Fruit fly (Drosophila melanogaster) whole organism, wandering third instar larva: ENCODE results near the gene CG7768.
A peak's percentile ranks its signal among the peaks of the same experiment; 100 is the strongest.

Experiments used
- Abd-B ChIP-seq: fragments of >200 bp; optimal IDR thresholded peaks from 2 replicates; lab custom pipeline; 2017; ENCODE audit warnings: missing biosample characterization, missing genetic modification characterization
- CG32264 ChIP-seq: fragments of 200-800 bp; sonication (Bioruptor generic); optimal IDR thresholded peaks from 2 replicates; lab custom pipeline; 2016; ENCODE audit warnings: missing biosample characterization, missing genetic modification characterization
- CG9705 ChIP-seq: fragments of 200-800 bp; sonication (Bioruptor generic); optimal IDR thresholded peaks from 2 replicates; lab custom pipeline; 2018; ENCODE audit warnings: missing biosample characterization, mild to moderate bottlenecking, missing genetic modification characterization
- CrebA ChIP-seq: fragments of 200-800 bp; sonication (Bioruptor generic); optimal IDR thresholded peaks from 2 replicates; lab custom pipeline; 2016; ENCODE audit warnings: missing biosample characterization, mild to moderate bottlenecking, missing genetic modification characterization, borderline replicate concordance
- Dfd ChIP-seq: fragments of >200 bp; optimal IDR thresholded peaks from 2 replicates; lab custom pipeline; 2017; ENCODE audit warnings: missing biosample characterization, missing genetic modification characterization
- Dif ChIP-seq: fragments of 200-275, 200-300 bp; sonication (Bioruptor generic); optimal IDR thresholded peaks from 2 replicates; lab custom pipeline; 2018; ENCODE audit warnings: missing biosample characterization, missing genetic modification characterization; ENCODE audit not compliant: partially characterized antibody
- GATAd ChIP-seq: sonication (Bioruptor generic); optimal IDR thresholded peaks from 2 replicates; lab custom pipeline; 2016; ENCODE audit warnings: missing biosample characterization, missing genetic modification characterization
- HLH106 ChIP-seq: fragments of 200-800 bp; optimal IDR thresholded peaks from 3 replicates; lab custom pipeline; 2019; ENCODE audit warnings: missing biosample characterization, mild to moderate bottlenecking, missing genetic modification characterization, moderate library complexity
- Hnf4 ChIP-seq: fragments of 200-800 bp; sonication (Bioruptor generic); optimal IDR thresholded peaks from 2 replicates; lab custom pipeline; 2016; ENCODE audit warnings: missing biosample characterization, mild to moderate bottlenecking, missing genetic modification characterization
- Hr78 ChIP-seq: fragments of >200 bp; optimal IDR thresholded peaks from 2 replicates; lab custom pipeline; 2017; ENCODE audit warnings: missing biosample characterization, missing genetic modification characterization
- Hr83 ChIP-seq: fragments of 200-300 bp; sonication (Bioruptor generic); optimal IDR thresholded peaks from 2 replicates; lab custom pipeline; 2016; ENCODE audit warnings: missing biosample characterization, mild to moderate bottlenecking, missing genetic modification characterization, moderate library complexity; ENCODE audit not compliant: poor library complexity, severe bottlenecking
- Jra ChIP-seq: sonication (Bioruptor generic); optimal IDR thresholded peaks from 2 replicates; lab custom pipeline; 2016; ENCODE audit warnings: missing biosample characterization, missing genetic modification characterization
- Mio ChIP-seq: sonication (Bioruptor generic); optimal IDR thresholded peaks from 2 replicates; lab custom pipeline; 2016; ENCODE audit warnings: missing biosample characterization, missing genetic modification characterization
- Myc ChIP-seq: fragments of >200 bp; optimal IDR thresholded peaks from 2 replicates; lab custom pipeline; 2017
- N ChIP-seq: fragments of >200 bp; optimal IDR thresholded peaks from 2 replicates; lab custom pipeline; 2018; ENCODE audit warnings: missing biosample characterization, missing external identifiers, missing genetic modification characterization
- OdsH ChIP-seq: fragments of 200-800 bp; sonication (Bioruptor generic); optimal IDR thresholded peaks from 2 replicates; lab custom pipeline; 2016; ENCODE audit warnings: missing biosample characterization, mild to moderate bottlenecking, missing genetic modification characterization
- Rel ChIP-seq, 2 experiments: fragments of 200-800 bp; sonication (Bioruptor generic) in 1 of 2; optimal IDR thresholded peaks; 2 replicates in 1 of 2; 3 replicates in 1 of 2; lab custom pipeline; 2016 to 2019; ENCODE audit warnings: mild to moderate bottlenecking in 2 of 2, missing biosample characterization in 2 of 2, missing genetic modification characterization in 2 of 2, moderate library complexity in 1 of 2
- Sp1 ChIP-seq: fragments of 200-800 bp; sonication (Bioruptor generic); optimal IDR thresholded peaks from 3 replicates; lab custom pipeline; 2019; ENCODE audit warnings: missing biosample characterization, mild to moderate bottlenecking, missing genetic modification characterization, moderate library complexity
- Vsx2 ChIP-seq: fragments of 200-300, 225-300 bp; sonication (Bioruptor generic); optimal IDR thresholded peaks from 2 replicates; lab custom pipeline; 2018; ENCODE audit warnings: missing biosample characterization, missing genetic modification characterization; ENCODE audit not compliant: partially characterized antibody
- br ChIP-seq: fragments of 200-800 bp; sonication (Bioruptor generic); optimal IDR thresholded peaks from 2 replicates; lab custom pipeline; 2016; ENCODE audit warnings: missing biosample characterization, missing genetic modification characterization
- brk ChIP-seq: fragments of 200-800 bp; sonication (Bioruptor generic); optimal IDR thresholded peaks from 2 replicates; lab custom pipeline; 2016; ENCODE audit warnings: missing biosample characterization, mild to moderate bottlenecking, missing genetic modification characterization
- dl ChIP-seq, 2 experiments: fragments of 175-275, 200-275 bp in 1 of 2; fragments of 200-275 bp in 1 of 2; sonication (Bioruptor generic); optimal IDR thresholded peaks; lab custom pipeline; 2018; ENCODE audit warnings: mild to moderate bottlenecking in 2 of 2, missing biosample characterization in 2 of 2, missing genetic modification characterization in 2 of 2, moderate library complexity in 2 of 2; ENCODE audit not compliant: partially characterized antibody in 2 of 2, insufficient read depth in 1 of 2
- dmrt93B ChIP-seq: fragments of 200-800 bp; sonication (Bioruptor generic); optimal IDR thresholded peaks from 2 replicates; lab custom pipeline; 2018; ENCODE audit warnings: missing biosample characterization, mild to moderate bottlenecking, missing genetic modification characterization
- ey ChIP-seq: fragments of 200-800 bp; sonication (Bioruptor generic); optimal IDR thresholded peaks from 2 replicates; lab custom pipeline; 2016; ENCODE audit warnings: missing biosample characterization, missing genetic modification characterization
- foxo ChIP-seq, 2 experiments: fragments of 200-800 bp; sonication (Bioruptor generic); optimal IDR thresholded peaks; 2 replicates in 1 of 2; 3 replicates in 1 of 2; lab custom pipeline; 2016 to 2017; ENCODE audit warnings: missing biosample characterization in 2 of 2, missing genetic modification characterization in 2 of 2
- lola ChIP-seq: fragments of >200 bp; optimal IDR thresholded peaks from 2 replicates; lab custom pipeline; 2017; ENCODE audit warnings: missing biosample characterization, missing genetic modification characterization
- pan ChIP-seq: fragments of >200 bp; optimal IDR thresholded peaks from 2 replicates; lab custom pipeline; 2017
- psq ChIP-seq: fragments of 200-800 bp; sonication (Bioruptor generic); optimal IDR thresholded peaks from 3 replicates; lab custom pipeline; 2017; ENCODE audit warnings: missing biosample characterization, mild to moderate bottlenecking, missing genetic modification characterization, moderate library complexity
- rgr ChIP-seq: fragments of 200-800 bp; sonication (Bioruptor generic); optimal IDR thresholded peaks from 3 replicates; lab custom pipeline; 2016; ENCODE audit warnings: missing biosample characterization, mild to moderate bottlenecking, missing genetic modification characterization
- sv ChIP-seq: fragments of 200-800 bp; sonication (Bioruptor generic); optimal IDR thresholded peaks from 3 replicates; lab custom pipeline; 2016; ENCODE audit warnings: missing biosample characterization, missing genetic modification characterization
- tai ChIP-seq: sonication (Bioruptor generic); optimal IDR thresholded peaks from 2 replicates; lab custom pipeline; 2016; ENCODE audit warnings: missing biosample characterization, missing genetic modification characterization
- usp ChIP-seq: fragments of >200 bp; optimal IDR thresholded peaks from 2 replicates; lab custom pipeline; 2017; ENCODE audit warnings: missing biosample characterization, missing genetic modification characterization
- woc ChIP-seq: sonication (Bioruptor generic); optimal IDR thresholded peaks from 2 replicates; lab custom pipeline; 2016; ENCODE audit warnings: missing biosample characterization, mild to moderate bottlenecking, missing genetic modification characterization

The CG7768 gene

DNA sequence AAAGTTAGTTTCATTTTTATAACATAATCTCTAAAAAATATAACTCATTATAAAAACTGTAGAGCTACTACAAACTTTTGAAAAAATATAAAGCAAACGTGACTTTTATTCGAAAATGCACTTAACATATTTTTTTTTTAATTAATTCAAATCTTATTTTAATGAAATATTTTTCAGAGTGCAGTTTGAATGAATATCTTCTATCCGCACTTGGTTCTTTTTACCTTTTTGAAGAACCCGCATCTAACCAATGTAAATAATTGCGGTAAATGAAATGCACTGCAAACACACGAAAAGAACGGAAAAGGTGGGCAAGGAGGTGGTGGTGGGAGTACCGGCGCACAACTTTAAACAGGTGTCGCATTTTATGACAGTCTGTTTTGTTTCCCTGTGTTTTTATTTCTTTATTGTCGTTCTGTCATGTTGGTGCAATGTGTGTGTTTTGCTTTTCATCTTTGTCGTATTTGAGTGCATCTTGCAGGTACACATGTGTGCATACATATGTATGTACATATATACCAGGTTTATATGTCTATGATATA is 24.0 kb upstream of the CG7768 start (continued):
- TF ChIP-seq ey (GFP tag; lab: Kevin White, UChicago) (no peak), tai (GFP tag; lab: Kevin White, UChicago) (no peak)

DNA sequence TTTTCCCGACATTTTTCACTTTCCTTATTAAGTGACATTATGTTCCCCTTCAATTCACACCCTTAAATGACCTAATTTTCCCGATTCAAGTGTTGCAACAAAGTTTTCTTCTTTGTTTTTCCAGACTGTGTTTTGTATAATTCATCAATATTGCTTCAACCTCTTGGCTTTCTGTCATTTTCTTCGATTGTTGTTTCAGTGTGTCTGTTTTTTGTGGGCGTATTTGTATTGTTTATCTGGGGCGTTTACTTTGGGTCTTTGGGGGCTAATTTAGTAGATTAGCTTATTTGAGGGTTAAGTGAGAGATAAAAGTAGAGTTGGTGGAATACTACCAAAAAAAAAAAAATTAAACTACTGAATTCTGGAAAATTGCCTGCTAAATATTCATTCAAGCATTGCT is 22.3 kb upstream of the CG7768 start:
- no peak for TF ChIP-seq CG32264 (GFP tag; lab: Kevin White, UChicago)
- no peak for TF ChIP-seq foxo (GFP tag; optimal IDR thresholded peaks at IDR 0.05; lab: Kevin White, UChicago)
- no peak for TF ChIP-seq Hr78 (GFP tag; lab: Kevin White, UChicago)
- TF ChIP-seq lola = no peak
- no peak for TF ChIP-seq tai (GFP tag; lab: Kevin White, UChicago)
- TF ChIP-seq GATAd (GFP tag; lab: Kevin White, UChicago) = no peak
- no peak for TF ChIP-seq HLH106
- TF ChIP-seq OdsH = no peak
- no peak for TF ChIP-seq Hr83 (GFP tag; lab: Kevin White, UChicago)
- no peak for TF ChIP-seq brk (GFP tag; lab: Kevin White, UChicago)
- TF ChIP-seq woc (GFP tag; lab: Kevin White, UChicago) = no peak
- no peak for TF ChIP-seq ey (GFP tag; lab: Kevin White, UChicago)
- TF ChIP-seq pan (lab: Kevin White, UChicago) = no peak
- no peak for TF ChIP-seq dmrt93B (GFP tag; lab: Kevin White, UChicago)
- TF ChIP-seq Abd-B (GFP tag; lab: Kevin White, UChicago) = no peak
- no peak for TF ChIP-seq rgr (GFP tag; lab: Kevin White, UChicago)
- no peak for TF ChIP-seq Hnf4 (GFP tag; lab: Kevin White, UChicago)
- TF ChIP-seq Rel (GFP tag; optimal IDR thresholded peaks at IDR 0.05; lab: Kevin White, UChicago) = no peak
- no peak for TF ChIP-seq Rel (tag; optimal IDR thresholded peaks at IDR 0.05; lab: Kevin White, UChicago)

DNA sequence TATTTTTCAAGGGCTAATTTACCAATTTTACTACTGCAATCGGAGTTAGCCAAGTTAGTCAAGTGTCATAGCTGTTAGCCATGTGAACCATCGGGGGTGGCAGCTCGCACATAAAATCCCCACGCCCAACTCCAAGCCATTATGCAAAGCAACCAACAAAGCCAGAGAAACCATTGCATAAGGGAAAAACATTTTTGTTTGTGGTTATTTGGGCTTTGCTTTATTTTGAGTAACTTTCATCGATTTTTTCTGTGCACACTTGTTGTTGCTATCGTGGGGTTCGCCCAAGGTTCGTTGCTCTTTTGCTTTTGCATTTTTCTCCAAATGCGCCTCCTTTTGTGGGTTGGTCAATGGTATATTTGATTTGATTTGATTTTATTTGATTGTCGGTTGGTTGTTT is 19.8 kb upstream of the CG7768 start:
- TF ChIP-seq CrebA (GFP tag; lab: Kevin White, UChicago) (no peak), br (GFP tag; lab: Kevin White, UChicago) (no peak), ey (GFP tag; lab: Kevin White, UChicago) (no peak), Hr78 (GFP tag; lab: Kevin White, UChicago) (no peak), Myc (lab: Kevin White, UChicago) (no peak), N (no peak), Dif (GFP tag; lab: Kevin White, UChicago) (no peak), Abd-B (GFP tag; lab: Kevin White, UChicago) (no peak)

DNA sequence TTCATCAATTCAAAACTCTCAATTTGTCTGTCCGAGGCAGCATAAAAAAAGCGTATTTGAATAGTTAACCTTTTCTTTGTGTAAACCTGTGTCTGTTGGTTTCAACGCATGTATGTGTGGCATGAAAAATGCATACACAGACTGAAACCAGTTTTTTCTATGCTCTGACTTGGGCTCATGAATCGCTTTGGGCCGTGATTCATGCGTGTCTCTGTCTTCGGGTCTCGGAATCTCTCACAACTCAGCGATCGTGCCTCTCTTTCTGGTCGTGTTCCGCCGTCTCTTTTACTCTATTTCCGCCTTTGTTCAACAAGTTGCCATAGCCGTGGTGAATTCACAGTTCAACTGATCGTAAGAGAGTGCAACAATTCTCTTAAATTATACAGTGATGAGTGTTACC is 17.0 kb upstream of the CG7768 start:
- TF ChIP-seq br (GFP tag; lab: Kevin White, UChicago) (no peak), Rel (GFP tag; optimal IDR thresholded peaks at IDR 0.05; lab: Kevin White, UChicago) (no peak), Rel (tag; optimal IDR thresholded peaks at IDR 0.05; lab: Kevin White, UChicago) (no peak), Jra (GFP tag; lab: Kevin White, UChicago) (peak; percentile 41), CG9705 (no peak), Vsx2 (GFP tag; lab: Kevin White, UChicago) (peak; percentile 65), foxo (GFP tag; optimal IDR thresholded peaks at IDR 0.05; lab: Kevin White, UChicago) (no peak), usp (GFP tag; lab: Kevin White, UChicago) (no peak), OdsH (no peak), Abd-B (GFP tag; lab: Kevin White, UChicago) (no peak), Hnf4 (GFP tag; lab: Kevin White, UChicago) (no peak), sv (GFP tag; lab: Kevin White, UChicago) (no peak), tai (GFP tag; lab: Kevin White, UChicago) (no peak), Mio (no peak), N (no peak), psq (GFP tag; lab: Kevin White, UChicago) (no peak), Sp1 (GFP tag; lab: Kevin White, UChicago) (no peak), Myc (lab: Kevin White, UChicago) (no peak), Dif (GFP tag; lab: Kevin White, UChicago) (peak; percentile 32), CrebA (GFP tag; lab: Kevin White, UChicago) (no peak), lola (no peak), Dfd (no peak), brk (GFP tag; lab: Kevin White, UChicago) (peak; percentile 25), dl (GFP tag; optimal IDR thresholded peaks at IDR 0.05; lab: Kevin White, UChicago; ENCODE audit: insufficient read depth in 1 of 2, partially characterized antibody in 2 of 2) (peak in 1 of 2 experiments; percentile 19), woc (GFP tag; lab: Kevin White, UChicago) (no peak)
